Worm (Caenorhabditis elegans) whole organism, L4 larva: ENCODE measurements around the gene amx-1.

Experiments used
- F49E8.2 ChIP-seq: sonication (generic microtip); optimal IDR thresholded peaks from 2 replicates; lab custom pipeline; 2016; ENCODE audit warnings: missing compliant biosample characterization, mild to moderate bottlenecking, missing genetic modification characterization, borderline replicate concordance
- R02D3.7 ChIP-seq: fragments of 150-350 bp; sonication (generic microtip); optimal IDR thresholded peaks from 3 replicates; lab custom pipeline; 2014; ENCODE audit warnings: missing biosample characterization, missing genetic modification characterization
- Y48G9A.11 ChIP-seq: fragments of 200-800 bp; sonication (Bioruptor generic); IDR thresholded peaks from 2 replicates; pipeline ENCODE4 v1.3.6; 2022; ENCODE audit warnings: missing genetic modification reagents, missing genetic modification characterization, missing compliant biosample characterization
- attf-4 ChIP-seq: sonication (generic microtip); optimal IDR thresholded peaks from 3 replicates; lab custom pipeline; 2017; ENCODE audit warnings: missing biosample characterization, missing genetic modification characterization
- ceh-62 ChIP-seq: sonication (generic microtip); optimal IDR thresholded peaks from 2 replicates; lab custom pipeline; 2017; ENCODE audit warnings: missing biosample characterization, missing genetic modification characterization
- ceh-82 ChIP-seq: sonication (generic microtip); optimal IDR thresholded peaks from 2 replicates; lab custom pipeline; 2017; ENCODE audit warnings: missing biosample characterization, missing genetic modification characterization
- dmd-9 ChIP-seq: fragments of 200-800 bp; sonication (Bioruptor generic); IDR thresholded peaks from 2 replicates; pipeline ENCODE4 v1.3.6; 2022; ENCODE audit warnings: missing genetic modification reagents, missing genetic modification characterization, missing compliant biosample characterization
- fkh-10 ChIP-seq: fragments of 150-350 bp; optimal IDR thresholded peaks from 2 replicates; lab custom pipeline; 2014; ENCODE audit warnings: missing biosample characterization, missing genetic modification reagents, missing genetic modification characterization
- madf-5 ChIP-seq, 2 experiments: fragments of 200-800 bp; sonication (Bioruptor generic); IDR thresholded peaks; 2 replicates each; pipeline ENCODE4 v1.3.6; 2022; ENCODE audit warnings: missing compliant biosample characterization in 2 of 2, missing genetic modification characterization in 2 of 2
- nhr-11 ChIP-seq: fragments of 150-350 bp; optimal IDR thresholded peaks from 2 replicates; lab custom pipeline; 2014; ENCODE audit warnings: missing biosample characterization, missing genetic modification characterization
- nhr-237 ChIP-seq: sonication (generic microtip); optimal IDR thresholded peaks from 2 replicates; lab custom pipeline; 2017; ENCODE audit warnings: missing biosample characterization, missing genetic modification characterization
- nhr-76 ChIP-seq: fragments of 150-350 bp; optimal IDR thresholded peaks from 2 replicates; lab custom pipeline; 2014; ENCODE audit warnings: missing biosample characterization, missing genetic modification characterization
- unc-62 ChIP-seq, 3 experiments: fragments of 150-350 bp in 1 of 3; sonication (generic microtip); optimal IDR thresholded peaks in 2 of 3; peaks in 1 of 3; 1 replicate in 1 of 3; 2 replicates in 2 of 3; lab custom pipeline; 2014 to 2017; ENCODE audit warnings: missing biosample characterization in 3 of 3, missing genetic modification characterization in 3 of 3, missing genetic modification reagents in 3 of 3, missing genotype in 1 of 3
- zfp-2 ChIP-seq: sonication (generic microtip); optimal IDR thresholded peaks from 2 replicates; lab custom pipeline; 2016; ENCODE audit warnings: mild to moderate bottlenecking, missing genetic modification characterization, missing compliant biosample characterization

- no peak for TF ChIP-seq Y48G9A.11 (GFP tag; lab: Robert Waterston, UW)
- no peak for TF ChIP-seq nhr-237 (tag; lab: Kevin White, UChicago)
- peak; percentile 73 for TF ChIP-seq nhr-11
- no peak for TF ChIP-seq ceh-82 (tag; lab: Kevin White, UChicago)
- no peak for TF ChIP-seq attf-4
- no peak for TF ChIP-seq fkh-10 (GFP tag; lab: Kevin White, UChicago)
- TF ChIP-seq ceh-62 (tag; lab: Kevin White, UChicago) = no peak
- TF ChIP-seq dmd-9 = no peak
- no peak for TF ChIP-seq R02D3.7 (tag; lab: Kevin White, UChicago)
- no peak for TF ChIP-seq madf-5 (GFP tag; IDR thresholded peaks at IDR 0.05; lab: Robert Waterston, UW)
- TF ChIP-seq zfp-2 (tag; lab: Kevin White, UChicago) = no peak
- no peak for TF ChIP-seq unc-62 (GFP tag; optimal IDR thresholded peaks at IDR 0.05 in 1 of 2; lab: Kevin White, UChicago)
- no peak for TF ChIP-seq unc-62 (tag; optimal IDR thresholded peaks at IDR 0.05; lab: Kevin White, UChicago)
- TF ChIP-seq nhr-76 (tag; lab: Kevin White, UChicago) = no peak
- TF ChIP-seq F49E8.2 (tag; lab: Kevin White, UChicago) = no peak
Measured at ce11 chrIII:3782853-3783252, 39.4 kb upstream of the amx-1 start.
